Worm (Caenorhabditis elegans): ENCODE data around the gene plpr-1.

plpr-1 gene

ce11 chrII:11221771-11222355 is at the start of gene plpr-1:
Gene plpr-1, plus strand, starts transcription at chrII:11222305.
- TF ChIP-seq ceh-45 (GFP tag; IDR thresholded peaks at IDR 0.05) = no peak
- peak; percentile 19 for TF ChIP-seq ets-4 (tag; optimal IDR thresholded peaks at IDR 0.05)

ce11 chrII:11175347-11175746 is 46.8 kb upstream of the plpr-1 start:
- TF ChIP-seq ceh-30 (tag; optimal IDR thresholded peaks at IDR 0.05) = no peak
- TF ChIP-seq ama-1 (optimal IDR thresholded peaks at IDR 0.05) = no peak
- TF ChIP-seq ets-4 (tag; optimal IDR thresholded peaks at IDR 0.05) = no peak
- no peak for TF ChIP-seq ceh-14 (tag; optimal IDR thresholded peaks at IDR 0.05)
- no peak for TF ChIP-seq elt-2 (tag; optimal IDR thresholded peaks at IDR 0.05)
- TF ChIP-seq ahr-1 (tag; optimal IDR thresholded peaks at IDR 0.05) = no peak
- TF ChIP-seq K09A11.1 (tag; optimal IDR thresholded peaks at IDR 0.05; ENCODE audit: insufficient read depth) = no peak
- TF ChIP-seq ceh-48 (tag; optimal IDR thresholded peaks at IDR 0.05) = no peak
- no peak for TF ChIP-seq gmeb-2 (tag; optimal IDR thresholded peaks at IDR 0.05)
- TF ChIP-seq hlh-13 (GFP tag; optimal IDR thresholded peaks at IDR 0.05) = no peak
- no peak for TF ChIP-seq ref-2 (tag; optimal IDR thresholded peaks at IDR 0.05)
- no peak for TF ChIP-seq nfya-1 (tag; optimal IDR thresholded peaks at IDR 0.05)

ce11 chrII:11176441-11176840 is 45.7 kb upstream of the plpr-1 start:
- TF ChIP-seq madf-2 (tag; optimal IDR thresholded peaks at IDR 0.05) (no peak), C38D4.7 (GFP tag; optimal IDR thresholded peaks at IDR 0.05) (no peak), tbx-2 (tag; optimal IDR thresholded peaks at IDR 0.05) (peak; percentile 17), ceh-2 (tag; optimal IDR thresholded peaks at IDR 0.05) (no peak)

- no peak for TF ChIP-seq dmd-4 (tag; optimal IDR thresholded peaks at IDR 0.05; ENCODE audit: borderline replicate concordance)
- no peak for TF ChIP-seq ref-2 (tag; optimal IDR thresholded peaks at IDR 0.05)
- TF ChIP-seq odd-2 (tag; optimal IDR thresholded peaks at IDR 0.05) = no peak
- TF ChIP-seq ceh-30 (tag; optimal IDR thresholded peaks at IDR 0.05) = no peak
- no peak for TF ChIP-seq T23F11.4 (GFP tag; optimal IDR thresholded peaks at IDR 0.05)
Measured at ce11 chrII:11177376-11177775, 44.7 kb upstream of the plpr-1 start, which contains the start of gene F37H8.6. Gene F37H8.6, minus strand, starts transcription at chrII:11177476.

- TF ChIP-seq madf-2 (tag; optimal IDR thresholded peaks at IDR 0.05) (no peak), mec-3 (tag; optimal IDR thresholded peaks at IDR 0.05; ENCODE audit: borderline replicate concordance) (no peak), F13H6.1 (tag; optimal IDR thresholded peaks at IDR 0.05) (no peak), ahr-1 (tag; optimal IDR thresholded peaks at IDR 0.05) (no peak), ztf-16 (tag; optimal IDR thresholded peaks at IDR 0.05) (no peak), ttx-3 (tag; optimal IDR thresholded peaks at IDR 0.05) (no peak), dmd-4 (tag; optimal IDR thresholded peaks at IDR 0.05; ENCODE audit: borderline replicate concordance) (no peak), sox-4 (tag; optimal IDR thresholded peaks at IDR 0.05) (no peak), ceh-48 (tag; optimal IDR thresholded peaks at IDR 0.05) (no peak), unc-42 (tag; optimal IDR thresholded peaks at IDR 0.05) (no peak), ceh-19 (GFP tag; optimal IDR thresholded peaks at IDR 0.05) (no peak), hlh-8 (tag; optimal IDR thresholded peaks at IDR 0.05) (no peak), hlh-15 (tag; optimal IDR thresholded peaks at IDR 0.05) (no peak), elt-4 (tag; optimal IDR thresholded peaks at IDR 0.05) (no peak), K09A11.1 (tag; optimal IDR thresholded peaks at IDR 0.05; ENCODE audit: insufficient read depth) (no peak), unc-86 (tag; optimal IDR thresholded peaks at IDR 0.05) (no peak)
Measured at ce11 chrII:11178737-11179136, 43.4 kb upstream of the plpr-1 start.

- no peak for TF ChIP-seq dmd-4 (tag; optimal IDR thresholded peaks at IDR 0.05; ENCODE audit: borderline replicate concordance)
- no peak for TF ChIP-seq lim-6 (tag; optimal IDR thresholded peaks at IDR 0.05)
- no peak for TF ChIP-seq lin-11 (tag; optimal IDR thresholded peaks at IDR 0.05)
- no peak for TF ChIP-seq ttx-3 (tag; optimal IDR thresholded peaks at IDR 0.05)
Measured at ce11 chrII:11181250-11181704, 40.8 kb upstream of the plpr-1 start, which contains the start of gene bigr-1. Gene bigr-1, plus strand, starts transcription at chrII:11181654.
